Fruit fly (Drosophila melanogaster) whole organism, embryonic: ENCODE data around the gene CG13670.

Experiments
- Bteb2 ChIP-seq: fragments of 200-800 bp; sonication (Bioruptor generic); optimal IDR thresholded peaks from 2 replicates; lab custom pipeline; 2016; ENCODE audit warnings: missing biosample characterization, missing genetic modification characterization
- CG11696 ChIP-seq: fragments of 200-800 bp; sonication (Bioruptor generic); IDR thresholded peaks from 2 replicates; pipeline ENCODE4 v1.3.6; 2022; ENCODE audit warnings: missing biosample characterization, missing genetic modification characterization
- CG12236 ChIP-seq: fragments of 200-800 bp; sonication (Bioruptor generic); optimal IDR thresholded peaks from 2 replicates; lab custom pipeline; 2016; ENCODE audit warnings: missing biosample characterization, missing genetic modification characterization
- CG12299 ChIP-seq: fragments of 200-800 bp; sonication (Bioruptor generic); optimal IDR thresholded peaks from 2 replicates; lab custom pipeline; 2018; ENCODE audit warnings: missing biosample characterization, mild to moderate bottlenecking, missing genetic modification characterization
- CG14050 ChIP-seq: fragments of 200-800 bp; sonication (Bioruptor generic); IDR thresholded peaks from 3 replicates; pipeline ENCODE4 v1.3.6; 2022; ENCODE audit warnings: missing biosample characterization, missing genetic modification characterization
- CG15514 ChIP-seq: fragments of 200-800 bp; sonication (Bioruptor generic); optimal IDR thresholded peaks from 3 replicates; lab custom pipeline; 2017; ENCODE audit warnings: missing biosample characterization, missing genetic modification characterization, mild to moderate bottlenecking, moderate library complexity, missing genetic modification reagents
- CG1792 ChIP-seq: fragments of 200-800 bp; sonication (Bioruptor generic); optimal IDR thresholded peaks from 2 replicates; lab custom pipeline; 2016; ENCODE audit warnings: missing biosample characterization, missing genetic modification characterization
- CG30431 ChIP-seq: fragments of 200-800 bp; sonication (Bioruptor generic); optimal IDR thresholded peaks from 2 replicates; lab custom pipeline; 2017; ENCODE audit warnings: missing biosample characterization, missing genetic modification characterization
- CG3407 ChIP-seq: fragments of 200-800 bp; sonication (Bioruptor generic); optimal IDR thresholded peaks from 2 replicates; lab custom pipeline; 2018; ENCODE audit warnings: missing biosample characterization, mild to moderate bottlenecking, missing genetic modification characterization
- CG4328 ChIP-seq: fragments of 200-800 bp; sonication (Bioruptor generic); optimal IDR thresholded peaks from 3 replicates; lab custom pipeline; 2017; ENCODE audit warnings: missing biosample characterization, missing genetic modification reagents, missing genetic modification characterization
- CG5180 ChIP-seq: fragments of 200-800 bp; sonication (Bioruptor generic); optimal IDR thresholded peaks from 3 replicates; lab custom pipeline; 2017; ENCODE audit warnings: missing biosample characterization, missing genetic modification characterization, mild to moderate bottlenecking, moderate library complexity, missing genetic modification reagents
- CG7357 ChIP-seq: fragments of 200-800 bp; sonication (Bioruptor generic); IDR thresholded peaks from 3 replicates; pipeline ENCODE4 v1.3.6; 2022; ENCODE audit warnings: missing biosample characterization, missing genetic modification characterization
- CG7839 ChIP-seq: fragments of 200-800 bp; sonication (Bioruptor generic); optimal IDR thresholded peaks from 3 replicates; lab custom pipeline; 2018; ENCODE audit warnings: missing biosample characterization, mild to moderate bottlenecking, missing genetic modification characterization, moderate library complexity
- CG7987 ChIP-seq: fragments of 200-800 bp; sonication (Bioruptor generic); optimal IDR thresholded peaks from 2 replicates; lab custom pipeline; 2018; ENCODE audit warnings: missing biosample characterization, mild to moderate bottlenecking, missing genetic modification characterization, moderate library complexity
- CG9437 ChIP-seq: fragments of 200-800 bp; sonication (Bioruptor generic); optimal IDR thresholded peaks from 2 replicates; lab custom pipeline; 2018; ENCODE audit warnings: missing biosample characterization, mild to moderate bottlenecking, missing genetic modification characterization
- Chrac-16 ChIP-seq: fragments of 200-800 bp; sonication (Bioruptor generic); optimal IDR thresholded peaks from 3 replicates; lab custom pipeline; 2016; ENCODE audit warnings: missing biosample characterization, missing genetic modification characterization
- D19A ChIP-seq: fragments of 200-800 bp; optimal IDR thresholded peaks from 3 replicates; lab custom pipeline; 2019; ENCODE audit warnings: missing biosample characterization, mild to moderate bottlenecking, missing genetic modification characterization, moderate library complexity
- Dbx ChIP-seq: fragments of 200-800 bp; sonication (Bioruptor generic); IDR thresholded peaks from 3 replicates; pipeline ENCODE4 v1.3.6; 2022; ENCODE audit warnings: missing biosample characterization, missing genetic modification characterization
- Dfd ChIP-seq, 2 experiments: fragments of >200 bp; optimal IDR thresholded peaks; 2 replicates each; lab custom pipeline; 2017; ENCODE audit warnings: missing biosample characterization in 2 of 2, missing genetic modification characterization in 2 of 2
- Dref ChIP-seq: fragments of 200-800 bp; sonication (Bioruptor generic); IDR thresholded peaks from 2 replicates; pipeline ENCODE4 v1.3.6; 2022; ENCODE audit warnings: missing biosample characterization, missing genetic modification characterization
- H15 ChIP-seq: fragments of 200-800 bp; sonication (Bioruptor generic); IDR thresholded peaks from 3 replicates; pipeline ENCODE4 v1.3.6; 2022; ENCODE audit warnings: missing biosample characterization, missing genetic modification characterization
- Kr ChIP-seq: fragments of 200-800 bp; sonication (Bioruptor generic); optimal IDR thresholded peaks from 2 replicates; lab custom pipeline; 2017; ENCODE audit warnings: missing biosample characterization, mild to moderate bottlenecking, missing genetic modification characterization
- abd-A ChIP-seq: fragments of 200-800 bp; sonication (Bioruptor generic); optimal IDR thresholded peaks from 3 replicates; lab custom pipeline; 2019; ENCODE audit warnings: missing biosample characterization, mild to moderate bottlenecking, missing genetic modification characterization, moderate library complexity
- amos ChIP-seq: fragments of 200-800 bp; sonication (Bioruptor generic); IDR thresholded peaks from 2 replicates; pipeline ENCODE4 v1.3.6; 2022; ENCODE audit warnings: missing biosample characterization, missing genetic modification characterization; ENCODE audit not compliant: partially characterized antibody
- cato ChIP-seq: fragments of 200-800 bp; sonication (Bioruptor generic); optimal IDR thresholded peaks from 2 replicates; lab custom pipeline; 2016; ENCODE audit warnings: missing biosample characterization, missing genetic modification characterization, borderline replicate concordance
- croc ChIP-seq: fragments of 200-800 bp; sonication (Bioruptor generic); conservative IDR thresholded peaks from 3 replicates; pipeline ENCODE4 v1.3.6; 2022; ENCODE audit warnings: missing biosample characterization, missing genetic modification characterization
- danr ChIP-seq: fragments of 200-800 bp; sonication (Bioruptor generic); IDR thresholded peaks from 2 replicates; pipeline ENCODE4 v1.3.6; 2022; ENCODE audit warnings: missing biosample characterization, missing genetic modification characterization
- dati ChIP-seq: fragments of 200-800 bp; sonication (Bioruptor generic); IDR thresholded peaks from 2 replicates; pipeline ENCODE4 v1.3.6; 2022; ENCODE audit warnings: missing biosample characterization, missing genetic modification characterization
- dm ChIP-seq: fragments of 200-800 bp; sonication (Bioruptor generic); optimal IDR thresholded peaks from 3 replicates; lab custom pipeline; 2016; ENCODE audit warnings: missing biosample characterization, missing genetic modification characterization
- esg ChIP-seq: fragments of 200-800 bp; sonication (Bioruptor generic); conservative IDR thresholded peaks from 2 replicates; pipeline ENCODE4 v1.3.6; 2022; ENCODE audit warnings: missing biosample characterization, missing genetic modification characterization
- ewg ChIP-seq: fragments of 200-800 bp; sonication (Bioruptor generic); optimal IDR thresholded peaks from 3 replicates; lab custom pipeline; 2017; ENCODE audit warnings: mild to moderate bottlenecking, missing biosample characterization, missing genetic modification reagents, missing genetic modification characterization
- fd96Cb ChIP-seq: fragments of 200-800 bp; sonication (Bioruptor generic); optimal IDR thresholded peaks from 2 replicates; lab custom pipeline; 2018; ENCODE audit warnings: missing biosample characterization, mild to moderate bottlenecking, missing genetic modification characterization, moderate library complexity
- grn ChIP-seq: fragments of 200-800 bp; sonication (Bioruptor generic); optimal IDR thresholded peaks from 3 replicates; lab custom pipeline; 2017; ENCODE audit warnings: missing biosample characterization, missing genetic modification characterization
- ind ChIP-seq: fragments of 200-800 bp; sonication (Bioruptor generic); optimal IDR thresholded peaks from 3 replicates; lab custom pipeline; 2016; ENCODE audit warnings: missing biosample characterization, missing genetic modification characterization
- inv ChIP-seq: fragments of 200-800 bp; sonication (Bioruptor generic); IDR thresholded peaks from 2 replicates; pipeline ENCODE4 v1.3.6; 2022; ENCODE audit warnings: missing biosample characterization, missing genetic modification characterization; ENCODE audit not compliant: partially characterized antibody
- jing ChIP-seq: fragments of 200-800 bp; sonication (Bioruptor generic); optimal IDR thresholded peaks from 2 replicates; lab custom pipeline; 2018; ENCODE audit warnings: missing biosample characterization, mild to moderate bottlenecking, missing genetic modification characterization
- jumu ChIP-seq: fragments of 200-800 bp; sonication (Bioruptor generic); optimal IDR thresholded peaks from 3 replicates; lab custom pipeline; 2016; ENCODE audit warnings: missing biosample characterization, missing genetic modification characterization
- lab ChIP-seq: fragments of 200-800 bp; sonication (Bioruptor generic); optimal IDR thresholded peaks from 3 replicates; lab custom pipeline; 2017; ENCODE audit warnings: missing biosample characterization, missing genetic modification characterization, mild to moderate bottlenecking, moderate library complexity, missing genetic modification reagents
- nmo ChIP-seq: fragments of 200-800 bp; sonication (Bioruptor generic); optimal IDR thresholded peaks from 2 replicates; lab custom pipeline; 2018; ENCODE audit warnings: missing biosample characterization, mild to moderate bottlenecking, missing genetic modification characterization, moderate library complexity
- onecut ChIP-seq: fragments of 200-800 bp; sonication (Bioruptor generic); IDR thresholded peaks from 2 replicates; pipeline ENCODE4 v1.3.6; 2022; ENCODE audit warnings: missing biosample characterization, missing genetic modification characterization
- peb ChIP-seq: fragments of 200-800 bp; sonication (Bioruptor generic); IDR thresholded peaks from 2 replicates; pipeline ENCODE4 v1.3.6; 2022; ENCODE audit warnings: missing biosample characterization, missing genetic modification characterization
- phol ChIP-seq: fragments of 200-800 bp; sonication (Bioruptor generic); optimal IDR thresholded peaks from 3 replicates; lab custom pipeline; 2018; ENCODE audit warnings: missing biosample characterization, mild to moderate bottlenecking, missing genetic modification characterization, moderate library complexity
- pita ChIP-seq: fragments of 200-800 bp; sonication (Bioruptor generic); optimal IDR thresholded peaks from 2 replicates; lab custom pipeline; 2017; ENCODE audit warnings: missing biosample characterization, mild to moderate bottlenecking, missing genetic modification characterization
- ranshi ChIP-seq: fragments of 200-800 bp; sonication (Bioruptor generic); IDR thresholded peaks from 2 replicates; pipeline ENCODE4 v1.3.6; 2022; ENCODE audit warnings: missing biosample characterization, missing genetic modification characterization
- tll ChIP-seq, 2 experiments: fragments of 200-800 bp in 1 of 2; fragments of >200 bp in 1 of 2; sonication (Bioruptor generic) in 1 of 2; optimal IDR thresholded peaks; 2 replicates each; lab custom pipeline; 2017 to 2019; ENCODE audit warnings: missing biosample characterization in 2 of 2, missing genetic modification characterization in 2 of 2, mild to moderate bottlenecking in 1 of 2, moderate library complexity in 1 of 2
- vfl ChIP-seq: fragments of 200-800 bp; sonication (Bioruptor generic); optimal IDR thresholded peaks from 2 replicates; lab custom pipeline; 2016; ENCODE audit warnings: missing biosample characterization, missing genetic modification characterization
- zf30C ChIP-seq: fragments of 200-800 bp; sonication (Bioruptor generic); optimal IDR thresholded peaks from 3 replicates; lab custom pipeline; 2018; ENCODE audit warnings: missing biosample characterization, mild to moderate bottlenecking, missing genetic modification characterization
- zfh1 ChIP-seq: fragments of 200-800 bp; sonication (Bioruptor generic); IDR thresholded peaks from 3 replicates; pipeline ENCODE4 v1.3.6; 2022; ENCODE audit warnings: missing biosample characterization, missing genetic modification characterization

The CG13670 gene

dm6 chr3L:8340264-8341095 is 19.9 kb downstream of the CG13670 start, which contains the start of the genes Prim1 and CG7083 (continued):
- TF ChIP-seq Dbx (GFP tag; lab: Robert Waterston, UW) = 0 out of 3 replicates have a peak, but pooled peaks have one; percentile 43
- no peak for TF ChIP-seq Dref (GFP tag; lab: Robert Waterston, UW)
- peak; percentile 22 for TF ChIP-seq grn (GFP tag; lab: Kevin White, UChicago)
- no peak for TF ChIP-seq abd-A (tag; lab: Kevin White, UChicago)
- no peak for TF ChIP-seq cato
- TF ChIP-seq CG30431 (GFP tag; lab: Kevin White, UChicago) = peak; percentile 23
- TF ChIP-seq CG7839 (tag; lab: Kevin White, UChicago) = peak; percentile 33
- 0 out of 2 replicates have a peak, but pooled peaks have one; percentile 41 for TF ChIP-seq ranshi (GFP tag; lab: Robert Waterston, UW)
- no peak for TF ChIP-seq CG7357 (GFP tag; lab: Robert Waterston, UW)
- no peak for TF ChIP-seq pita
- peak; percentile 13; the same call in 1 of the 2 replicates for TF ChIP-seq amos (GFP tag; lab: Robert Waterston, UW)
- TF ChIP-seq tll (GFP tag; optimal IDR thresholded peaks at IDR 0.05; lab: Kevin White, UChicago) = no peak
- no peak for TF ChIP-seq Kr (GFP tag; lab: Kevin White, UChicago)
- TF ChIP-seq jumu = peak; percentile 64
- TF ChIP-seq CG14050 (GFP tag; lab: Robert Waterston, UW) = peak; percentile 42; the same call in 1 of the 3 replicates
- no peak for TF ChIP-seq D19A (tag; lab: Kevin White, UChicago)
- TF ChIP-seq CG1792 (GFP tag; lab: Kevin White, UChicago) = peak; percentile 1
- no peak for TF ChIP-seq CG7987
- peak; percentile 33 for TF ChIP-seq CG12236 (GFP tag; lab: Kevin White, UChicago)
- TF ChIP-seq esg = no peak
- TF ChIP-seq CG11696 (GFP tag; lab: Robert Waterston, UW) = no peak
- no peak for TF ChIP-seq dati
- TF ChIP-seq CG4328 (GFP tag; lab: Kevin White, UChicago) = no peak
- TF ChIP-seq vfl (GFP tag; lab: Kevin White, UChicago) = peak; percentile 41
- peak; percentile 46 for TF ChIP-seq CG9437 (GFP tag; lab: Kevin White, UChicago)
- TF ChIP-seq phol = peak; percentile 68
- peak; percentile 54 for TF ChIP-seq ewg (GFP tag; lab: Kevin White, UChicago)
- TF ChIP-seq CG5180 = no peak
- peak; percentile 55 for TF ChIP-seq nmo (GFP tag; lab: Kevin White, UChicago)
- TF ChIP-seq ind (GFP tag; lab: Kevin White, UChicago) = peak; percentile 53
- TF ChIP-seq Dfd (GFP tag; optimal IDR thresholded peaks at IDR 0.05; lab: Kevin White, UChicago) = no peak
- no peak for TF ChIP-seq peb (GFP tag; lab: Robert Waterston, UW)
- TF ChIP-seq CG15514 (GFP tag; lab: Kevin White, UChicago) = peak; percentile 67
- no peak for TF ChIP-seq inv
- TF ChIP-seq lab (GFP tag; lab: Kevin White, UChicago) = peak; percentile 67
- TF ChIP-seq Chrac-16 (GFP tag; lab: Kevin White, UChicago) = peak; percentile 55
- TF ChIP-seq zf30C (GFP tag; lab: Kevin White, UChicago) = no peak
- TF ChIP-seq CG12299 (tag; lab: Kevin White, UChicago) = peak; percentile 51
- peak; percentile 24; the same call in 1 of the 2 replicates for TF ChIP-seq onecut (GFP tag; lab: Robert Waterston, UW)
- no peak for TF ChIP-seq jing (GFP tag; lab: Kevin White, UChicago)
- TF ChIP-seq CG3407 (GFP tag; lab: Kevin White, UChicago) = no peak
- TF ChIP-seq croc (GFP tag; lab: Robert Waterston, UW) = no peak
- TF ChIP-seq H15 (GFP tag; lab: Robert Waterston, UW) = no peak
- TF ChIP-seq fd96Cb (tag; lab: Kevin White, UChicago) = no peak
- TF ChIP-seq zfh1 (GFP tag; lab: Robert Waterston, UW) = peak; percentile 63; the same call in 1 of the 3 replicates
- TF ChIP-seq danr (GFP tag; lab: Robert Waterston, UW) = no peak
- TF ChIP-seq dm = peak; percentile 43
- peak; percentile 51 for TF ChIP-seq Bteb2
